Worm (Caenorhabditis elegans) whole organism, L2 larva: Measurements from ENCODE around the gene R10H10.7.

Experiments
- C34F6.9 ChIP-seq: fragments of 150-350 bp; optimal IDR thresholded peaks from 2 replicates; lab custom pipeline; 2014; ENCODE audit warnings: missing biosample characterization, missing genetic modification characterization
- F13H6.1 ChIP-seq: sonication (generic microtip); optimal IDR thresholded peaks from 2 replicates; lab custom pipeline; 2016; ENCODE audit warnings: missing genetic modification characterization, missing compliant biosample characterization
- Y55F3AM.14 ChIP-seq: fragments of 200-800 bp; sonication (Bioruptor generic); optimal IDR thresholded peaks from 2 replicates; lab custom pipeline; 2018; ENCODE audit warnings: mild to moderate bottlenecking, missing genetic modification characterization, missing compliant biosample characterization
- ZK546.5 ChIP-seq: sonication (generic microtip); optimal IDR thresholded peaks from 2 replicates; lab custom pipeline; 2017; ENCODE audit warnings: missing biosample characterization, missing genetic modification characterization
- alr-1 ChIP-seq: fragments of 150-350 bp; optimal IDR thresholded peaks from 2 replicates; lab custom pipeline; 2014; ENCODE audit warnings: missing biosample characterization, missing genetic modification characterization
- aly-2 ChIP-seq: fragments of 150-350 bp; optimal IDR thresholded peaks from 2 replicates; lab custom pipeline; 2014; ENCODE audit warnings: missing biosample characterization, missing genetic modification characterization
- ceh-16 ChIP-seq: fragments of 150-350 bp; optimal IDR thresholded peaks from 2 replicates; lab custom pipeline; 2014; ENCODE audit warnings: missing biosample characterization, missing genetic modification characterization
- ceh-82 ChIP-seq: fragments of 150-350 bp; optimal IDR thresholded peaks from 2 replicates; lab custom pipeline; 2014; ENCODE audit warnings: missing biosample characterization, missing genetic modification characterization
- dmd-4 ChIP-seq: sonication (generic microtip); optimal IDR thresholded peaks from 2 replicates; lab custom pipeline; 2017; ENCODE audit warnings: missing biosample characterization, missing genetic modification characterization
- egl-27 ChIP-seq: sonication (generic microtip); optimal IDR thresholded peaks from 3 replicates; lab custom pipeline; 2017; ENCODE audit warnings: missing biosample characterization, missing genetic modification reagents, missing genetic modification characterization
- elt-1 ChIP-seq: fragments of 150-350 bp; optimal IDR thresholded peaks from 2 replicates; lab custom pipeline; 2014; ENCODE audit warnings: missing biosample characterization, missing genetic modification characterization
- elt-3 ChIP-seq: sonication (generic microtip); optimal IDR thresholded peaks from 2 replicates; lab custom pipeline; 2017; ENCODE audit warnings: missing biosample characterization, missing genetic modification characterization
- fos-1 ChIP-seq: fragments of 150-350 bp; optimal IDR thresholded peaks from 2 replicates; lab custom pipeline; 2014; ENCODE audit warnings: missing biosample characterization, missing genetic modification characterization
- lin-11 ChIP-seq: fragments of 150-350 bp; sonication (generic microtip); optimal IDR thresholded peaks from 2 replicates; lab custom pipeline; 2014; ENCODE audit warnings: missing biosample characterization, missing genetic modification characterization, inconsistent platforms, mixed read lengths
- lin-13 ChIP-seq: fragments of 150-350 bp; optimal IDR thresholded peaks from 2 replicates; lab custom pipeline; 2014; ENCODE audit warnings: missing biosample characterization, missing genetic modification reagents, missing genetic modification characterization
- lin-39 ChIP-seq: fragments of 150-350 bp; optimal IDR thresholded peaks from 2 replicates; lab custom pipeline; 2014; ENCODE audit warnings: missing biosample characterization, missing genetic modification reagents, missing genetic modification characterization
- lsy-2 ChIP-seq, 2 experiments: fragments of 150-350 bp in 1 of 2; sonication (generic microtip) in 1 of 2; optimal IDR thresholded peaks; 2 replicates each; lab custom pipeline; 2014 to 2017; ENCODE audit warnings: missing biosample characterization in 2 of 2, missing genetic modification characterization in 2 of 2
- mab-5 ChIP-seq: fragments of 150-350 bp; optimal IDR thresholded peaks from 2 replicates; lab custom pipeline; 2014; ENCODE audit warnings: missing biosample characterization, missing genetic modification characterization
- nhr-11 ChIP-seq: fragments of 150-350 bp; optimal IDR thresholded peaks from 2 replicates; lab custom pipeline; 2014; ENCODE audit warnings: missing biosample characterization, missing genetic modification characterization
- nhr-12 ChIP-seq: fragments of 150-350 bp; optimal IDR thresholded peaks from 2 replicates; lab custom pipeline; 2014; ENCODE audit warnings: missing biosample characterization, missing genetic modification characterization
- nhr-129 ChIP-seq: fragments of 150-350 bp; optimal IDR thresholded peaks from 2 replicates; lab custom pipeline; 2014; ENCODE audit warnings: missing biosample characterization, missing genetic modification characterization
- nhr-21 ChIP-seq: fragments of 150-350 bp; optimal IDR thresholded peaks from 2 replicates; lab custom pipeline; 2014; ENCODE audit warnings: missing biosample characterization, missing genetic modification characterization
- nhr-237 ChIP-seq: fragments of 150-350 bp; optimal IDR thresholded peaks from 2 replicates; lab custom pipeline; 2014; ENCODE audit warnings: missing biosample characterization, missing genetic modification characterization
- nhr-6 ChIP-seq: fragments of 150-350 bp; optimal IDR thresholded peaks from 2 replicates; lab custom pipeline; 2014; ENCODE audit warnings: missing biosample characterization, missing genetic modification characterization
- nhr-77 ChIP-seq: fragments of 150-350 bp; optimal IDR thresholded peaks from 2 replicates; lab custom pipeline; 2014; ENCODE audit warnings: missing biosample characterization, missing genetic modification characterization
- peb-1 ChIP-seq: fragments of 150-350 bp; optimal IDR thresholded peaks from 2 replicates; lab custom pipeline; 2014; ENCODE audit warnings: missing biosample characterization, missing genetic modification characterization
- sem-4 ChIP-seq: fragments of 150-350 bp; optimal IDR thresholded peaks from 2 replicates; lab custom pipeline; 2014; ENCODE audit warnings: missing biosample characterization, missing genetic modification reagents, missing genetic modification characterization
- skn-1 ChIP-seq: sonication (generic microtip); optimal IDR thresholded peaks from 2 replicates; lab custom pipeline; 2017; ENCODE audit warnings: missing biosample characterization, missing genetic modification characterization
- sma-9 ChIP-seq, 2 experiments: fragments of 150-350 bp in 1 of 2; sonication (generic microtip) in 1 of 2; optimal IDR thresholded peaks; 2 replicates each; lab custom pipeline; 2014 to 2016; ENCODE audit warnings: missing genetic modification characterization in 2 of 2, mild to moderate bottlenecking in 1 of 2, missing biosample characterization in 1 of 2, missing compliant biosample characterization in 1 of 2, missing genetic modification reagents in 1 of 2, moderate library complexity in 1 of 2
- snpc-4 ChIP-seq: fragments of 150-350 bp; optimal IDR thresholded peaks from 2 replicates; lab custom pipeline; 2014; ENCODE audit warnings: missing biosample characterization, missing genetic modification characterization
- unc-55 ChIP-seq: fragments of 150-350 bp; sonication (generic microtip); optimal IDR thresholded peaks from 3 replicates; lab custom pipeline; 2014; ENCODE audit warnings: missing biosample characterization, missing genetic modification reagents, missing genetic modification characterization
- unc-62 ChIP-seq: fragments of 150-350 bp; optimal IDR thresholded peaks from 2 replicates; lab custom pipeline; 2014; ENCODE audit warnings: missing biosample characterization, missing genetic modification reagents, missing genetic modification characterization
- zag-1 ChIP-seq: fragments of 150-350 bp; optimal IDR thresholded peaks from 2 replicates; lab custom pipeline; 2014; ENCODE audit warnings: missing biosample characterization, missing genetic modification characterization
- ztf-1 ChIP-seq: fragments of 200-800 bp; sonication (Bioruptor generic); conservative IDR thresholded peaks from 2 replicates; pipeline ENCODE4 v1.3.6; 2022; ENCODE audit warnings: missing genetic modification characterization, missing compliant biosample characterization
- ztf-11 ChIP-seq: sonication (generic microtip); optimal IDR thresholded peaks from 2 replicates; lab custom pipeline; 2017; ENCODE audit warnings: missing biosample characterization, missing genetic modification characterization
- ztf-4 ChIP-seq: fragments of 150-350 bp; optimal IDR thresholded peaks from 2 replicates; lab custom pipeline; 2014; ENCODE audit warnings: missing biosample characterization, missing genetic modification characterization

The R10H10.7 gene

ce11 chrIV:10398244-10398643, 15.5 kb downstream of the R10H10.7 start:
- TF ChIP-seq dmd-4 (no peak), nhr-129 (tag; lab: Kevin White, UChicago) (no peak), peb-1 (no peak), Y55F3AM.14 (no peak), nhr-21 (tag; lab: Kevin White, UChicago) (no peak), snpc-4 (no peak), mab-5 (tag; lab: Kevin White, UChicago) (no peak), ztf-4 (tag; lab: Kevin White, UChicago) (no peak), unc-62 (no peak), ztf-1 (no peak), sem-4 (peak; percentile 36), elt-1 (tag; lab: Kevin White, UChicago) (no peak), nhr-6 (tag; lab: Kevin White, UChicago) (no peak), nhr-11 (tag; lab: Kevin White, UChicago) (no peak), zag-1 (tag; lab: Kevin White, UChicago) (no peak), nhr-12 (no peak), ztf-11 (tag; lab: Kevin White, UChicago) (no peak), ZK546.5 (no peak), nhr-77 (no peak), skn-1 (tag; lab: Kevin White, UChicago) (no peak), C34F6.9 (tag; lab: Kevin White, UChicago) (peak; percentile 15), egl-27 (tag; lab: Kevin White, UChicago) (no peak), sma-9 (GFP tag; optimal IDR thresholded peaks at IDR 0.05; lab: Kevin White, UChicago) (peak; percentile 13), sma-9 (tag; optimal IDR thresholded peaks at IDR 0.05; lab: Kevin White, UChicago) (no peak), elt-3 (no peak), unc-55 (no peak), lin-13 (no peak), lin-39 (tag; lab: Kevin White, UChicago) (no peak), F13H6.1 (tag; lab: Kevin White, UChicago) (no peak), lsy-2 (tag; optimal IDR thresholded peaks at IDR 0.05; lab: Kevin White, UChicago) (peak in 1 of 2 experiments; percentile 6), lin-11 (tag; lab: Kevin White, UChicago) (no peak)
- TF ChIP-seq, all 48 proteins: peak for 4

- TF ChIP-seq C34F6.9 (tag; lab: Kevin White, UChicago), result peak; percentile 3
- TF ChIP-seq ceh-16, result no peak
- no peak for TF ChIP-seq mab-5 (tag; lab: Kevin White, UChicago)
Measured at ce11 chrIV:10396827-10397226, 16.9 kb downstream of the R10H10.7 start.

ce11 chrIV:10394858-10395257, 18.9 kb downstream of the R10H10.7 start, which contains the start of gene R10H10.4:
R10H10.4 (minus strand) TSS chrIV:10394958.
- TF ChIP-seq nhr-237 (tag; lab: Kevin White, UChicago), result no peak
- TF ChIP-seq aly-2 (tag; lab: Kevin White, UChicago), result no peak
- TF ChIP-seq nhr-11 (tag; lab: Kevin White, UChicago), result no peak
- TF ChIP-seq sma-9 (GFP tag; optimal IDR thresholded peaks at IDR 0.05; lab: Kevin White, UChicago), result no peak
- TF ChIP-seq sma-9 (tag; optimal IDR thresholded peaks at IDR 0.05; lab: Kevin White, UChicago), result no peak
- TF ChIP-seq C34F6.9 (tag; lab: Kevin White, UChicago), result no peak
- TF ChIP-seq unc-55, result no peak
- no peak for TF ChIP-seq elt-3
- TF ChIP-seq alr-1 (tag; lab: Kevin White, UChicago), result no peak

- no peak for TF ChIP-seq F13H6.1 (tag; lab: Kevin White, UChicago)
- TF ChIP-seq unc-55, result no peak
- TF ChIP-seq lin-11 (tag; lab: Kevin White, UChicago), result no peak
- TF ChIP-seq nhr-129 (tag; lab: Kevin White, UChicago), result no peak
- no peak for TF ChIP-seq sma-9 (GFP tag; optimal IDR thresholded peaks at IDR 0.05; lab: Kevin White, UChicago)
- no peak for TF ChIP-seq sma-9 (tag; optimal IDR thresholded peaks at IDR 0.05; lab: Kevin White, UChicago)
- no peak for TF ChIP-seq lin-39 (tag; lab: Kevin White, UChicago)
- TF ChIP-seq nhr-12, result no peak
- TF ChIP-seq unc-62, result no peak
- TF ChIP-seq, all 48 proteins: peak for 0
Measured at ce11 chrIV:10391827-10392226, 21.9 kb downstream of the R10H10.7 start, which contains the start of gene spe-26. spe-26 (minus strand) TSS chrIV:10391927.

- no peak for TF ChIP-seq Y55F3AM.14
- no peak for TF ChIP-seq nhr-6 (tag; lab: Kevin White, UChicago)
- TF ChIP-seq ceh-82, result no peak
- TF ChIP-seq nhr-12, result no peak
- no peak for TF ChIP-seq unc-55
- TF ChIP-seq fos-1 (tag; lab: Kevin White, UChicago), result peak; percentile 89
- no peak for TF ChIP-seq unc-62
- TF ChIP-seq, all 48 proteins: peak for 1
Measured at ce11 chrIV:10388263-10388662, 25.5 kb downstream of the R10H10.7 start, which contains the start of gene R10H10.3. R10H10.3 (plus strand) TSS chrIV:10388505.
